Worm (Caenorhabditis elegans) whole organism, young adult: Measurements from ENCODE around the gene F38B6.7.

Source experiments
- lin-26 ChIP-seq: fragments of 200-800 bp; sonication (Bioruptor generic); IDR thresholded peaks from 2 replicates; pipeline ENCODE4 v1.3.6; 2022; ENCODE audit warnings: missing genetic modification reagents, missing genetic modification characterization, missing compliant biosample characterization
- unc-62 ChIP-seq: fragments of 150-350 bp; optimal IDR thresholded peaks from 2 replicates; lab custom pipeline; 2014; ENCODE audit warnings: missing biosample characterization, missing genetic modification reagents, missing genetic modification characterization

DNA sequence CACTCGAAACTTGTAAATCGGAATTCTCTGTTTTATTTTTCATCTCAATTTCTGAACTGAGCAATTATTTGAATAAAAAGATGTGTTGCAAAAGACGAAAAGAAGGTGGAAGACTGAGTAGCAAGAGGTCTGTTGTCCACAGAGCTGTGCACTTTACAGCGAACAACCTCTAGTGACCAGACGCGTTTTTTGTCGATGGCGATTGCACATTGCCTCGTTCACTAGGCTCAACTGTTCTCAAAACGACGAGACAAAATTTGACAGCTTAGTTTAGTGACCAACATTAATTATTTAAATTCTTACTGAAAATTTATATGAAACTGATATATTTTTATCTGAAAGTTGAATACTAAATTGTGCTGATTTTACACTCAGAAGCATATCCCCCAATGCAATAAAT, 35.0 kb upstream of the F38B6.7 start, which contains the start of gene R03E9.2:
- no peak for TF ChIP-seq lin-26 (GFP tag; lab: Robert Waterston, UW)
- no peak for TF ChIP-seq unc-62 (GFP tag; lab: Kevin White, UChicago)
